Fruit fly (Drosophila melanogaster) whole organism, larva: ENCODE data around the gene CG34263.

Source experiments
- noc ChIP-seq: fragments of 200-800 bp; sonication (Bioruptor generic); optimal IDR thresholded peaks from 3 replicates; lab custom pipeline; 2019; ENCODE audit warnings: missing biosample characterization, mild to moderate bottlenecking, missing genetic modification characterization, moderate library complexity

Gene CG34263

DNA sequence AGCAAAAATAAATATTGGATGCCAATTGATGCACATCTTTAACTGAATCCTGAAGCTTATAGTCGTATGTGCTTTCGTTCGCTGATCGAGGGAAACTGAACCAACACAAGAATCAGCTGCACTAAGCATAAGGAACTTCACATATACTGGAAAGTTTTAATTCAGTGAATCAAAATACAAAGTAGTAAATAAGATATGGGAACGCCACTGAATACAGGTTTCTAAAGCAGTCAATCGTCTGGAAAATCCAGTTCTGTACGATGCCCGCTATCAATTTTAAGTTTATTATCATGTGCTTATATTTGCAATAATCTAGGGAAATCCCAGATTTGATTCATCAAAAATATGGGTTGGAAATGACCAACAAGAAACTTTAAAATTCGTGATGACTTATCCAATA is 33.4 kb downstream of the CG34263 start, which contains the start of gene CG34454:
TSS of gene CG34454 (minus strand) at position 84 of the 400 bp plus-strand sequence.
- TF ChIP-seq noc (tag; lab: Kevin White, UChicago) = no peak

DNA sequence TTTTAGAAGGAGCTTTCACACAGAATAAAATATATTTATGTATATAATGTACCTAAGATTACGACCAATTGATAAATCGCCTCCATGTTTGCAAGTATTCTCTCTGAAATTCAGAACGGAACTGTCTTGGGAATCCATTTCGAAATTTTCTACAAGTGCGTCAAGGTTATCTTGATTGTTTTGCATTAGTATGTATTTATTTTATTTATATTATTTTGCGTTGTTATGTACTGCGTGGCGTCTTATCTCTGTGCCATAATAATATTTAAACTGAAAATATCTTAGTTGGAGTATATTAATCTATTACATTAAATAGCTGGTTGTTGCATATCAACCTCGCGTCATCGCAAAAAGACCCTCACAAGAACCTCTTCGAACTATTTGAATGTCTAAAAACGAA is 34.2 kb downstream of the CG34263 start, which contains the start of gene CG42846:
TSS of gene CG42846 (minus strand) at position 101 of the 400 bp plus-strand sequence.
- TF ChIP-seq noc (tag; lab: Kevin White, UChicago) = no peak

DNA sequence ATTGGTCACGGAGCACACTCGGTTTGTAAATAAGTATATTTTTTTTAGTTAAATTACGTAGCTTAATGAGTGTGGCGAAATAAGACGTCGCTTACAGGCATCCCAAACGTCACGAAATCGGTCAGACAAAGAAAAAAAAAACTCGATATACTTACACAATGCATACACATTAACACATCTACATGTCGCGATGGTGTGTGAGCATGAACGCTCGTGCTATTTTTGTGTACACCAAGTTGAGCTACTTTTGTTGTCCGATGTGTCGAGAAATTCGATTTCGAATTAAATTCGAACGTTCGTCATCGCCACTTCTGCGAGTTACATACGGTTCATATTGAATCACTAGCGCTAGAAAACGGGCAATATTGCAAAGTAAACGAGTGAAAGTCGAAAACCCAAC is 40.6 kb downstream of the CG34263 start:
- no peak for TF ChIP-seq noc (tag; lab: Kevin White, UChicago)

DNA sequence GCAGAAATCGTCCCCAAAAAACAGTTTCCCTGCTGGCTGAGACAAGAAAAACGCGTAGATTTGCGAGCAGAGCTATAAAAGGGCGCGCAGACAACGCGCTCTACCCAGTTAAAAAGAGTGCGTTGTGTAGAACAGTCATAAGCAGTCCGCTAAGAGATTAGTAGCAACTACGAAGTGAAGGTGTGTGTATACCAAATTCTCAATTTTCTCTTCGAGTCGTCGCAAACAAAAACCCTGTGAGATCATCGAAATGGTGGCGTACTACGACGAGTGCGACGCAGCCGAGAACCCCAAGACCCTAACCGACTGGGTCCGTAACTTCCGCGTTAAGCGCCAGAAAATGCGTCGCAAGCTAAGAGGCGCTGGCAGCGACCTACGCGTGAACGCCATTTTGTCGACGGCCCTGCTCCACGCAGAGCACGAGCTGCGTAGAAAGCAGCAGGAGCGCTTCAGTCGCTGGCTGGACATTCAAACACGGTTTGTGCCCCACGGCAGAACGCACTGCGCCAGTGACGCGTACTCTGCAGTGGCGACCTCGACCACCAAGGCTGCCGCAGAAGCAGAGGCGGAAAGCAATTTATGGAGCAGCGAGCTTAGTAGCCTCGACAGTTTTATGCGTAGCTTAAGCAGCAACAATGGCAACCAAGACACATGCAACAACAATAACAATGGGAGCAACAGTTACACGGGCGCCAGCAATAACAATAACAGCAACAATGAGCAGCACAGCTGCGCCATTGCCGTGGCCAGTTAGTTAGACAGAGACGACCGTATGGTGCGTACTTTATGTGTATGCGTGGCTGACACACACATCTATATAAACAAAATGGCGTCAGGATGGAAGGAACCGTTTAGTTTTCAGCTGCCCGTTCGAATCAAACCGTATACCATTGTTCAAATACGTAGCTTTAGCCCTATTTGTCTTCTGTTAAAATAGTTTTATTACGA is 41.4 kb downstream of the CG34263 start:
- TF ChIP-seq noc (tag; lab: Kevin White, UChicago) = no peak

DNA sequence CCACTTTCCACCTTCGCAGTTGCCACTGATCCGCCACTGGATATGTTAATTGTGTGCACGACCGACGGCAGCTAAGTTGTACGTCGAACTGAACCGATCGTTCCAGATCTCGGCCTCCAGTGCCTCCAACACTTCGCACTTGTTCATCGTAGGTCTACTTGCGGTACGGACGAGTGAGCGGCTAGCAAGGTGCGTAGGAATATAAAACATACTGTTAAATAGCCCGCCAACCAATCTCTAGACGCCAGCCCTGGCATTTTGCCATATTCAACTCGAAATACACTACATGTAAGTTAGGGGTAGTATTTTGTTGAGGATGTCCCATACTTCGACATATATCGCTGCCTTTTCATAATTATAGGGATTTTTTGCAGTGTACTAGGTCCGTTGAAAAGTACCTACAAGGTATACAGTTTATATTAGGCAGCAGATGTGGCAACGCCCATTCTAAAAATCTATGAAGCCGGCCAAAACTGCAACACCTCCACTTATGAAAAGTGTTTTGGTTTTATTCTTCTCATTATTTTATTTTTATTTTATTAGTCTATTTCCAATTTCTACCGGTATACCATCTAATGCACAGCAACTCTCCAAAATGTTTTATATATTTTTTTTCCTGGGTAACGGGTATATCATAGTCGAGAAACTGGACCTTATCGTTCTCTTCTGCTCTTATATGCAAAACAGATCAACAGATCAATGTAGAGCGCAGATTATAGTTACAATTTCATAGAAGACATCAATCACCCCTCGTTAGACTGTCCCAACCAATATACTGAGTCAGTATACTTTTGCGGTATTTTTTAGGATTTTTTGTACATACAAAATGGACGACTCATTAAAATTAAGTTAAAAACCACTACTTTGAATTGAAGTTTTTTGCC is 42.4 kb downstream of the CG34263 start, which contains the start of the genes pyx and CG33229:
TSS of gene pyx (minus strand) at position 51 of the 884 bp plus-strand sequence.
TSS of gene CG33229 (plus strand) at position 834 of the 884 bp plus-strand sequence.
- TF ChIP-seq noc (tag; lab: Kevin White, UChicago) = peak; percentile 64

DNA sequence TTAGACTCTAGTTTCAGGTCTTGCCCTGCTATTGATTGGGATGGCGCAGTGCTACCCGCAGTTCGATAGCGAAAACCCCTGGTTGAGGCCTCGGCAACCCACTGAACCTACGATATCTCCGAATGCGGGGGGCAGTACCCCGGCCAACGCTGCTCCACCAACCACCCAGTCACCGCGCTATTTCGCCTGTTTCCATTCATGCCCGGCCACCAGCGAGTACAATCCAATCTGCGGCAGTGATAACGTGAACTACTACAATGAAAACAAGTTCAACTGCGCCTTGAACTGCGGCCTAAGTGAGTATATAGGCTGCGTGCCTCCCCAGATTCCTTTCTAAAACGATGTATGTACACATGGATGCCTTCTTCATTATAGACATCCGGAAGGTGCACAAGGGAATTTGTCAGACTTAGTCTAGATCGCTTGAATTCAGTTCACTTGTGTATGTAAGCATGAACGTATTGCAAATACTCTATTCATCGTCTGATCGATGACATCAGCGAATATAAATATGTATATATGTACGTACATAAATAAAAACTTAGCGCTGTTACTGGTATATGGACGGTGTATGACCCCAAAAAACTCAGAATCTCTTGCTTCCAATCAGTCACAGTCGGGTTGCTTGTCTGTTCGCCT is 48.1 kb downstream of the CG34263 start, which contains the start of gene CG13877:
TSS of gene CG13877 (plus strand) at position 589 of the 639 bp plus-strand sequence.
- no peak for TF ChIP-seq noc (tag; lab: Kevin White, UChicago)

DNA sequence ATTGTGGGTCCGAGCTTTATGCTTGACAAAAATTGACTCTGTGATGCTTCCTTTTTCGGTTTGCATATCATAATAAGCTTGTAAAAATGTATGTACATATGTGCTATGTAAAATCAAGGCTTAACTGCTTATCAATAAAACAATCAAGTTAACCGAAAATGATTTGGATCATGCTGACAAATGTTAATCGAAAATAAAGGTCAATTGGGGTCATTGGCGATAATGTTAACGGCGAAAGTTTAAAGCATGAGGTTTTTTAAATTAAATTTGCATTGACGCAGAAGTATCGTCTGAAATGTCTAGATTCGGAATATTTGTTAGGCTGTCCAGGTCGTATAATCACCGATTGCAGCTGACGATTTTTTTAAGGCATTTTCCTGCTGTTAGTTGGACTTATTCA is 49.4 kb downstream of the CG34263 start, which contains the start of gene Kaz1-ORFB:
TSS of gene Kaz1-ORFB (plus strand) at position 301 of the 400 bp plus-strand sequence.
- no peak for TF ChIP-seq noc (tag; lab: Kevin White, UChicago)
